Worm (Caenorhabditis elegans) whole organism, L1 larva: ENCODE data around the gene Y108G3AL.2.

Source experiments
- C34B4.2 ChIP-seq: sonication (generic microtip); optimal IDR thresholded peaks from 2 replicates; lab custom pipeline; 2017; ENCODE audit warnings: mild to moderate bottlenecking, missing genetic modification characterization, missing compliant biosample characterization
- aly-2 ChIP-seq: fragments of 150-350 bp; optimal IDR thresholded peaks from 2 replicates; lab custom pipeline; 2014; ENCODE audit warnings: missing biosample characterization, missing genetic modification characterization
- blmp-1 ChIP-seq: fragments of 150-350 bp; optimal IDR thresholded peaks from 2 replicates; lab custom pipeline; 2014; ENCODE audit warnings: missing biosample characterization, missing genetic modification characterization
- ceh-82 ChIP-seq, 3 experiments: fragments of 150-350 bp in 1 of 3; sonication (generic microtip) in 2 of 3; optimal IDR thresholded peaks; 2 replicates each; lab custom pipeline; 2014 to 2017; ENCODE audit warnings: missing biosample characterization in 3 of 3, missing genetic modification characterization in 3 of 3
- ets-5 ChIP-seq: fragments of 200-800 bp; sonication (Bioruptor generic); IDR thresholded peaks from 2 replicates; pipeline ENCODE4 v1.3.6; 2022; ENCODE audit warnings: missing genetic modification characterization, missing compliant biosample characterization
- lin-39 ChIP-seq: fragments of 150-350 bp; optimal IDR thresholded peaks from 2 replicates; lab custom pipeline; 2014; ENCODE audit warnings: missing biosample characterization, missing genetic modification reagents, missing genetic modification characterization
- mep-1 ChIP-seq: fragments of 150-350 bp; optimal IDR thresholded peaks from 2 replicates; lab custom pipeline; 2014; ENCODE audit warnings: missing biosample characterization, missing genetic modification characterization
- nhr-11 ChIP-seq: fragments of 150-350 bp; optimal IDR thresholded peaks from 2 replicates; lab custom pipeline; 2014; ENCODE audit warnings: missing biosample characterization, missing genetic modification characterization
- nhr-76 ChIP-seq: sonication (generic microtip); optimal IDR thresholded peaks from 2 replicates; lab custom pipeline; 2017; ENCODE audit warnings: missing biosample characterization, missing genetic modification characterization
- swsn-7 ChIP-seq: sonication (generic microtip); optimal IDR thresholded peaks from 2 replicates; lab custom pipeline; 2016; ENCODE audit warnings: missing genetic modification characterization, missing compliant biosample characterization
- xbp-1 ChIP-seq: sonication (generic microtip); optimal IDR thresholded peaks from 2 replicates; lab custom pipeline; 2016; ENCODE audit warnings: missing genetic modification characterization, missing compliant biosample characterization

ce11 chrV:215697-216096, 48.9 kb downstream of the Y108G3AL.2 start:
- TF ChIP-seq ets-5 (GFP tag; lab: Robert Waterston, UW) (no peak), aly-2 (tag; lab: Kevin White, UChicago) (no peak), swsn-7 (tag; lab: Kevin White, UChicago) (no peak), C34B4.2 (tag; lab: Kevin White, UChicago) (no peak), nhr-11 (tag; lab: Kevin White, UChicago) (no peak), mep-1 (no peak), lin-39 (tag; lab: Kevin White, UChicago) (no peak), nhr-76 (tag; lab: Kevin White, UChicago) (no peak), blmp-1 (tag; lab: Kevin White, UChicago) (no peak), ceh-82 (tag; optimal IDR thresholded peaks at IDR 0.05; lab: Kevin White, UChicago) (no peak), xbp-1 (tag; lab: Kevin White, UChicago) (no peak)
